Fruit fly (Drosophila melanogaster) whole organism, prepupa: ENCODE data around the gene numb.

Experiments used
- Blimp-1 ChIP-seq: fragments of 200-800 bp; sonication (Bioruptor generic); optimal IDR thresholded peaks from 3 replicates; lab custom pipeline; 2017; ENCODE audit warnings: missing biosample characterization, missing genetic modification characterization, mild to moderate bottlenecking, moderate library complexity, missing genetic modification reagents
- CG10631 ChIP-seq: fragments of 200-800 bp; sonication (Bioruptor generic); optimal IDR thresholded peaks from 2 replicates; lab custom pipeline; 2016; ENCODE audit warnings: missing biosample characterization, missing genetic modification characterization
- CG10669 ChIP-seq: fragments of 200-800 bp; sonication (Bioruptor generic); optimal IDR thresholded peaks from 3 replicates; lab custom pipeline; 2018; ENCODE audit warnings: missing biosample characterization, mild to moderate bottlenecking, missing genetic modification characterization, moderate library complexity
- CG11294 ChIP-seq: fragments of 200-800 bp; sonication (Bioruptor generic); IDR thresholded peaks from 2 replicates; pipeline ENCODE4 v1.3.6; 2022; ENCODE audit warnings: missing biosample characterization, missing genetic modification characterization
- CG11762 ChIP-seq: fragments of 200-800 bp; sonication (Bioruptor generic); optimal IDR thresholded peaks from 3 replicates; lab custom pipeline; 2016; ENCODE audit warnings: missing biosample characterization, missing genetic modification characterization; ENCODE audit not compliant: insufficient read depth
- CG11902 ChIP-seq: fragments of 200-800 bp; sonication (Bioruptor generic); optimal IDR thresholded peaks from 3 replicates; lab custom pipeline; 2016; ENCODE audit warnings: missing biosample characterization, missing genetic modification characterization
- CG15336 ChIP-seq: fragments of 200-800 bp; sonication (Bioruptor generic); IDR thresholded peaks from 2 replicates; pipeline ENCODE4 v1.3.6; 2022; ENCODE audit warnings: missing biosample characterization, missing genetic modification characterization
- CG1621 ChIP-seq: fragments of 200-800 bp; sonication (Bioruptor generic); optimal IDR thresholded peaks from 3 replicates; lab custom pipeline; 2018; ENCODE audit warnings: missing biosample characterization, mild to moderate bottlenecking, missing genetic modification characterization
- CG16779 ChIP-seq: fragments of 200-800 bp; sonication (Bioruptor generic); optimal IDR thresholded peaks from 3 replicates; lab custom pipeline; 2017; ENCODE audit warnings: missing biosample characterization, mild to moderate bottlenecking, missing genetic modification characterization
- CG31627 ChIP-seq: fragments of 200-800 bp; sonication (Bioruptor generic); optimal IDR thresholded peaks from 3 replicates; lab custom pipeline; 2016; ENCODE audit warnings: missing biosample characterization, missing genetic modification characterization
- CG32006 ChIP-seq: fragments of 200-800 bp; sonication (Bioruptor generic); optimal IDR thresholded peaks from 3 replicates; lab custom pipeline; 2017; ENCODE audit warnings: missing biosample characterization, mild to moderate bottlenecking, missing genetic modification characterization
- CG34406 ChIP-seq: fragments of 200-800 bp; sonication (Bioruptor generic); optimal IDR thresholded peaks from 3 replicates; lab custom pipeline; 2016; ENCODE audit warnings: missing biosample characterization, missing genetic modification characterization
- CG3919 ChIP-seq: fragments of 200-800 bp; sonication (Bioruptor generic); optimal IDR thresholded peaks from 3 replicates; lab custom pipeline; 2016; ENCODE audit warnings: missing biosample characterization, missing genetic modification characterization
- CG6163 ChIP-seq: fragments of 200-800 bp; sonication (Bioruptor generic); IDR thresholded peaks from 3 replicates; pipeline ENCODE4 v1.3.6; 2022; ENCODE audit warnings: missing biosample characterization, missing genetic modification characterization
- CG6808 ChIP-seq: fragments of 200-800 bp; sonication (Bioruptor generic); optimal IDR thresholded peaks from 3 replicates; lab custom pipeline; 2017; ENCODE audit warnings: missing biosample characterization, missing genetic modification characterization, mild to moderate bottlenecking, moderate library complexity, missing genetic modification reagents
- CG7368 ChIP-seq: fragments of 200-800 bp; sonication (Bioruptor generic); optimal IDR thresholded peaks from 3 replicates; lab custom pipeline; 2016; ENCODE audit warnings: missing biosample characterization, missing genetic modification characterization
- CG8119 ChIP-seq: fragments of 200-800 bp; sonication (Bioruptor generic); IDR thresholded peaks from 3 replicates; pipeline ENCODE4 v1.3.6; 2022; ENCODE audit warnings: missing biosample characterization, missing genetic modification characterization
- CG8632 ChIP-seq: fragments of 200-800 bp; sonication (Bioruptor generic); optimal IDR thresholded peaks from 3 replicates; lab custom pipeline; 2016; ENCODE audit warnings: missing biosample characterization, missing genetic modification characterization
- CG9139 ChIP-seq: fragments of 200-800 bp; sonication (Bioruptor generic); optimal IDR thresholded peaks from 3 replicates; lab custom pipeline; 2017; ENCODE audit warnings: missing biosample characterization, mild to moderate bottlenecking, missing genetic modification characterization
- Eip78C ChIP-seq: fragments of 200-800 bp; sonication (Bioruptor generic); peaks from one replicate; lab custom pipeline; 2016; ENCODE audit warnings: missing biosample characterization, missing genetic modification characterization
- Eip93F ChIP-seq: fragments of 200-800 bp; sonication (Bioruptor generic); optimal IDR thresholded peaks from 2 replicates; lab custom pipeline; 2016; ENCODE audit warnings: missing biosample characterization, mild to moderate bottlenecking, missing genetic modification characterization
- Ets21C ChIP-seq: fragments of 200-800 bp; sonication (Bioruptor generic); optimal IDR thresholded peaks from 3 replicates; lab custom pipeline; 2016; ENCODE audit warnings: missing biosample characterization, missing genetic modification characterization
- Ets96B ChIP-seq: fragments of 200-800 bp; optimal IDR thresholded peaks from 2 replicates; lab custom pipeline; 2019; ENCODE audit warnings: missing biosample characterization, mild to moderate bottlenecking, missing genetic modification characterization, moderate library complexity
- Hr38 ChIP-seq: sonication (Bioruptor generic); optimal IDR thresholded peaks from 2 replicates; lab custom pipeline; 2016; ENCODE audit warnings: missing biosample characterization, missing genetic modification characterization
- Hr39 ChIP-seq: fragments of 200-800 bp; sonication (Bioruptor generic); optimal IDR thresholded peaks from 2 replicates; lab custom pipeline; 2016; ENCODE audit warnings: missing biosample characterization, missing genetic modification characterization
- Hr4 ChIP-seq: fragments of 200-800 bp; sonication (Bioruptor generic); optimal IDR thresholded peaks from 3 replicates; lab custom pipeline; 2016; ENCODE audit warnings: missing biosample characterization, missing genetic modification characterization
- Lpt ChIP-seq: fragments of 200-800 bp; sonication (Bioruptor generic); optimal IDR thresholded peaks from 3 replicates; lab custom pipeline; 2016; ENCODE audit warnings: missing biosample characterization, missing genetic modification characterization
- OdsH ChIP-seq: fragments of 200-800 bp; sonication (Bioruptor generic); optimal IDR thresholded peaks from 3 replicates; lab custom pipeline; 2016; ENCODE audit warnings: missing biosample characterization, missing genetic modification characterization
- Sox102F ChIP-seq: fragments of 200-800 bp; sonication (Bioruptor generic); optimal IDR thresholded peaks from 2 replicates; lab custom pipeline; 2016; ENCODE audit warnings: missing biosample characterization, mild to moderate bottlenecking, missing genetic modification characterization
- Sox14 ChIP-seq: fragments of 200-800 bp; sonication (Bioruptor generic); optimal IDR thresholded peaks from 3 replicates; lab custom pipeline; 2016; ENCODE audit warnings: missing biosample characterization, missing genetic modification characterization
- Sox15 ChIP-seq: fragments of 200-800 bp; sonication (Bioruptor generic); optimal IDR thresholded peaks from 3 replicates; lab custom pipeline; 2016; ENCODE audit warnings: missing biosample characterization, missing genetic modification characterization
- achi ChIP-seq: fragments of 200-800 bp; sonication (Bioruptor generic); optimal IDR thresholded peaks from 3 replicates; lab custom pipeline; 2016; ENCODE audit warnings: missing biosample characterization, missing genetic modification characterization
- cyc ChIP-seq: fragments of 200-800 bp; sonication (Bioruptor generic); optimal IDR thresholded peaks from 3 replicates; lab custom pipeline; 2016; ENCODE audit warnings: missing biosample characterization, missing genetic modification characterization
- dac ChIP-seq: fragments of 200-800 bp; sonication (Bioruptor generic); optimal IDR thresholded peaks from 2 replicates; lab custom pipeline; 2017; ENCODE audit warnings: missing biosample characterization, mild to moderate bottlenecking, missing genetic modification characterization
- dsx ChIP-seq: fragments of 200-800 bp; optimal IDR thresholded peaks from 3 replicates; lab custom pipeline; 2019; ENCODE audit warnings: missing biosample characterization, mild to moderate bottlenecking, missing genetic modification characterization, moderate library complexity; ENCODE audit not compliant: poor library complexity, severe bottlenecking
- eg ChIP-seq: fragments of 200-800 bp; sonication (Bioruptor generic); IDR thresholded peaks from 3 replicates; pipeline ENCODE4 v1.3.6; 2022; ENCODE audit warnings: missing biosample characterization, missing genetic modification characterization
- fd59A ChIP-seq: fragments of 200-800 bp; sonication (Bioruptor generic); optimal IDR thresholded peaks from 2 replicates; lab custom pipeline; 2017; ENCODE audit warnings: missing biosample characterization, mild to moderate bottlenecking, missing genetic modification characterization, missing genetic modification reagents
- fkh ChIP-seq: fragments of 200-800 bp; sonication (Bioruptor generic); optimal IDR thresholded peaks from 3 replicates; lab custom pipeline; 2017; ENCODE audit warnings: missing biosample characterization, mild to moderate bottlenecking, missing genetic modification characterization, moderate library complexity
- lz ChIP-seq: fragments of 200-800 bp; sonication (Bioruptor generic); optimal IDR thresholded peaks from 3 replicates; lab custom pipeline; 2016; ENCODE audit warnings: missing biosample characterization, missing genetic modification characterization
- net ChIP-seq: fragments of 200-800 bp; sonication (Bioruptor generic); optimal IDR thresholded peaks from 3 replicates; lab custom pipeline; 2016; ENCODE audit warnings: missing biosample characterization, missing genetic modification characterization
- salr ChIP-seq, 2 experiments: fragments of 200-800 bp; sonication (Bioruptor generic); optimal IDR thresholded peaks; 3 replicates each; lab custom pipeline; 2016 to 2018; ENCODE audit warnings: missing biosample characterization in 2 of 2, missing genetic modification characterization in 2 of 2, mild to moderate bottlenecking in 1 of 2
- spab ChIP-seq: fragments of 200-800 bp; sonication (Bioruptor generic); optimal IDR thresholded peaks from 2 replicates; lab custom pipeline; 2017; ENCODE audit warnings: missing biosample characterization, mild to moderate bottlenecking, missing genetic modification characterization, missing genetic modification reagents
- ss ChIP-seq, 2 experiments: fragments of 200-800 bp; sonication (Bioruptor generic); optimal IDR thresholded peaks; 2 replicates in 1 of 2; 3 replicates in 1 of 2; lab custom pipeline; 2017 to 2018; ENCODE audit warnings: mild to moderate bottlenecking in 2 of 2, missing biosample characterization in 2 of 2, missing genetic modification characterization in 2 of 2, moderate library complexity in 1 of 2
- svp ChIP-seq: fragments of 200-800 bp; sonication (Bioruptor generic); peaks from one replicate; lab custom pipeline; 2016; ENCODE audit warnings: missing biosample characterization, missing genetic modification characterization
- topi ChIP-seq: fragments of 200-800 bp; sonication (Bioruptor generic); optimal IDR thresholded peaks from 3 replicates; lab custom pipeline; 2016; ENCODE audit warnings: missing biosample characterization, missing genetic modification characterization
- vri ChIP-seq: fragments of 200-800 bp; sonication (Bioruptor generic); optimal IDR thresholded peaks from 3 replicates; lab custom pipeline; 2016; ENCODE audit warnings: missing biosample characterization, mild to moderate bottlenecking, missing genetic modification characterization

Gene numb

DNA sequence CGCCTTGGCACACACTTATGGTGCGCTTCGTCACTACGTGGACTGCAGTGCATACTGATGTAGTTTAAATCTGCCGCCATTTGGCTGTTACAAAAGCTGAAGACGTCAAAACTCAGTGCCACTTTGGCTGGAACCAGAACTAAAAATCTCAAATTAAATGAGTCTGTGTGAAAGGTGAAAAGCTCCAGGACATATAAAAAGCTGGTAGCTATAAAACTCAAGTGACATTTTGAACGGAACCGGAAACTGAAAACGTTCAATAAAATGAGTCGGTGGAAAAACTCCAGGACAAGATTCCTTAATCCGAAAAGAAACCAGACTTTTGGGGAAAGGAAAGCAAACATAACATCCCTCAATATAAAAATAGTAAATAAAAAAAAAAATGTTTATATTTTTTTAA is 53.5 kb downstream of the numb start (continued):
- TF ChIP-seq Sox15 (GFP tag; lab: Kevin White, UChicago), result no peak
- TF ChIP-seq CG1621, result no peak
- peak; percentile 46 for TF ChIP-seq Sox14
- TF ChIP-seq CG11762 (GFP tag; lab: Kevin White, UChicago), result peak; percentile 62
- peak; percentile 76 for TF ChIP-seq Blimp-1 (GFP tag; lab: Kevin White, UChicago)
- TF ChIP-seq CG10631 (GFP tag; lab: Kevin White, UChicago), result peak; percentile 2
- TF ChIP-seq CG8632 (GFP tag; lab: Kevin White, UChicago), result no peak
- TF ChIP-seq CG3919 (GFP tag; lab: Kevin White, UChicago), result peak; percentile 91
- no peak for TF ChIP-seq Hr38 (GFP tag; lab: Kevin White, UChicago)
- no peak for TF ChIP-seq salr (GFP tag; optimal IDR thresholded peaks at IDR 0.05; lab: Kevin White, UChicago)
- TF ChIP-seq lz (GFP tag; lab: Kevin White, UChicago), result peak; percentile 84
- peak; percentile 31 for TF ChIP-seq vri (GFP tag; lab: Kevin White, UChicago)
- TF ChIP-seq fkh (GFP tag; lab: Kevin White, UChicago), result peak; percentile 9
- TF ChIP-seq net, result peak; percentile 84
- peak; percentile 79 for TF ChIP-seq CG9139
- peak; percentile 85 for TF ChIP-seq CG7368
- TF ChIP-seq cyc (GFP tag; lab: Kevin White, UChicago), result peak; percentile 88
- TF ChIP-seq Hr4 (GFP tag; lab: Kevin White, UChicago), result peak; percentile 41
- TF ChIP-seq CG15336, result no peak
- peak; percentile 4 for TF ChIP-seq CG34406
- TF ChIP-seq CG31627, result peak; percentile 6
- no peak for TF ChIP-seq CG8119 (GFP tag; lab: Robert Waterston, UW)
- TF ChIP-seq dsx (GFP tag; lab: Kevin White, UChicago), result peak; percentile 58
- TF ChIP-seq CG16779, result peak; percentile 62
- no peak for TF ChIP-seq Ets21C (GFP tag; lab: Kevin White, UChicago)
- TF ChIP-seq OdsH, result peak; percentile 19
- TF ChIP-seq Hr39 (GFP tag; lab: Kevin White, UChicago), result peak; percentile 21
- TF ChIP-seq ss (GFP tag; optimal IDR thresholded peaks at IDR 0.05; lab: Kevin White, UChicago), result peak; percentile 56 to 87
- TF ChIP-seq, all 60 proteins: peak for 46

DNA sequence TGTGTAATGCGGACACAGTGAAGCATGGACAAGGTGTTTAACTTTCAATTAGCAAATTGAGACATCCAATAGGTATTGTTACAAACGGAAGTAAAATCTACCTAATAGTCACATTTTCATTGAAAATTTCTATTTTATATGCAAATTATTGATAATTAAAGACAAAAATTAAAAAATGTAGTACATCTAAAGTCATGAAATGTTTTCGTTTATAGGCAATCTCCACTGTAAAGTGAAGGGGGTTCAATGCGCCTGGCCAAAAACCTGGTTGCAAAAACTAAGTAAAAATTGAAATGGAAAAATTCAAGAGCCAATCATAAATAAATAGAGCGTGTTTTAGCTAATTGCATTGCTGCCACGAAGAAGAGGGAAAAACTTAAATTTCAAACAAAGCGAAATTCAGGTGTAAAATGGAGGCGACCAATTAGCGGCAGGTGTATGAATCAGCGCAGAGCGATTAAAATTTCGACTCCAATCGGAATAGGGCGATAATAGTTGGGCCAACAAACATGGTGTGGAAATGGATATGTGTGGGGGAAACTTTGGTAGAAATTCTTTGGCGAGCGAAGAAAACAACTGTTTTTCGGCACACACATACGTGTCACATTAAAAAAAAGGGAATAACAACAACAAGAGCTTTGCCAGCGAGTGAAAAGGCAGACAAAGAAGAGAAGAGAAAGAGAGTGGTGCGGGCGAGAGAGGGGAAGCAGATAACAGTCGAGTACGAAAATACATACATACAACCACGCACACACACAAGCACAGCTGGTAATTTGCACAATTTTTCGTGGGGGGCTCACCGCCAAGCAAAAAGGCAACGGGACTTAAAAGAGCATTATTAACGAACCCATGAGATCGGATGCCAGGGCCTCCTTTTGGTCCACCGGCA is 56.4 kb downstream of the numb start:
- TF ChIP-seq eg (GFP tag; lab: Robert Waterston, UW) (peak; percentile 57; the same call in 2 of the 3 replicates), CG11902 (GFP tag; lab: Kevin White, UChicago) (peak; percentile 17), CG1621 (peak; percentile 14), dac (GFP tag; lab: Kevin White, UChicago) (no peak), Sox15 (GFP tag; lab: Kevin White, UChicago) (peak; percentile 4), achi (peak; percentile 40), Eip93F (no peak), vri (GFP tag; lab: Kevin White, UChicago) (peak; percentile 17), CG6808 (GFP tag; lab: Kevin White, UChicago) (peak; percentile 27), Ets21C (GFP tag; lab: Kevin White, UChicago) (no peak), topi (peak; percentile 45), CG8632 (GFP tag; lab: Kevin White, UChicago) (no peak), CG32006 (GFP tag; lab: Kevin White, UChicago) (peak; percentile 31), Ets96B (tag; lab: Kevin White, UChicago) (peak; percentile 31), Eip78C (GFP tag; lab: Kevin White, UChicago) (peak; percentile 82), CG7368 (peak; percentile 36), CG6163 (GFP tag; lab: Robert Waterston, UW) (peak; percentile 83), ss (GFP tag; optimal IDR thresholded peaks at IDR 0.05; lab: Kevin White, UChicago) (peak in 1 of 2 experiments; percentile 36), Lpt (GFP tag; lab: Kevin White, UChicago) (no peak), CG34406 (no peak), Sox14 (peak; percentile 96), CG11294 (GFP tag; lab: Robert Waterston, UW) (no peak), cyc (GFP tag; lab: Kevin White, UChicago) (peak; percentile 54), Hr38 (GFP tag; lab: Kevin White, UChicago) (no peak), Sox102F (GFP tag; lab: Kevin White, UChicago) (peak; percentile 45), salr (GFP tag; optimal IDR thresholded peaks at IDR 0.05; lab: Kevin White, UChicago) (no peak), svp (GFP tag; lab: Kevin White, UChicago) (peak; percentile 47), CG9139 (no peak), fd59A (GFP tag; lab: Kevin White, UChicago) (no peak), CG10669 (GFP tag; lab: Kevin White, UChicago) (peak; percentile 25), spab (no peak), CG8119 (GFP tag; lab: Robert Waterston, UW) (peak; percentile 49; the same call in 2 of the 3 replicates), OdsH (peak; percentile 10)
